Worm (Caenorhabditis elegans): ENCODE data around the gene mrps-17.

The mrps-17 gene

DNA sequence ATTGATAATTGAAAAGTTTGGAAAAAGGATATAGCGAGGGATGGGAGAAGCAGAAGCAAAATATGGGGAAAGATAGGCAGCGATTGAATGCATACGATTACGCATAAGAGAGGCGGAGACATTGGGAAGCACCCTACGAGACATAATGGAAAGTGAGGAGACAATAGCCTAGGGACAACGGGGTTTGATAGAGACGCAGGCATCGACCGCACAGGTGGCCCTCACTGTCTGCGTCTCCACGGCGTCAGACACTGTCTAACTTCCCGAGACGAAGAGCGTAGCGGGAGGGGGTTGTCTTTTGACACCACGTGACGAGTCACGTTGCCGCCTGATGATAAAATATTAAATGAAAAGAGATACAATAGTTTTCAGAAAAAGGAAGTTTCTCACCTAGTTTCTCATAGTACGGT is 10.6 kb downstream of the mrps-17 start (continued):
- TF ChIP-seq lin-35 (GFP tag; optimal IDR thresholded peaks at IDR 0.05) (peak in 1 of 3 experiments; percentile 23), madf-8 (GFP tag; conservative IDR thresholded peaks at IDR 0.05) (no peak), Y79H2A.3 (GFP tag; conservative IDR thresholded peaks at IDR 0.05) (no peak), snpc-4 (GFP tag; optimal IDR thresholded peaks at IDR 0.05) (no peak), snpc-4 (tag; optimal IDR thresholded peaks at IDR 0.05) (peak in 2 of 4 experiments; percentile 56 to 60), ZK185.1 (tag; optimal IDR thresholded peaks at IDR 0.05; ENCODE audit: poor library complexity, severe bottlenecking) (peak; percentile 69), zim-3 (tag; optimal IDR thresholded peaks at IDR 0.05) (no peak), attf-6 (GFP tag; IDR thresholded peaks at IDR 0.05) (no peak), nfya-1 (tag; optimal IDR thresholded peaks at IDR 0.05; ENCODE audit: borderline replicate concordance, insufficient read depth) (no peak), egl-44 (GFP tag; IDR thresholded peaks at IDR 0.05) (peak; percentile 91), efl-1 (GFP tag; optimal IDR thresholded peaks at IDR 0.05) (no peak), mcd-1 (GFP tag; IDR thresholded peaks at IDR 0.05) (peak; percentile 81), ets-4 (GFP tag; optimal IDR thresholded peaks at IDR 0.05) (peak; percentile 74), F37B4.10 (GFP tag; IDR thresholded peaks at IDR 0.05) (no peak), hmg-20 (GFP tag; IDR thresholded peaks at IDR 0.05) (peak; percentile 24; the same call in 1 of the 2 replicates), T07F8.4 (tag; optimal IDR thresholded peaks at IDR 0.05) (peak; percentile 5), lir-1 (GFP tag; conservative IDR thresholded peaks at IDR 0.05) (no peak), dox-1 (GFP tag; IDR thresholded peaks at IDR 0.05) (peak; percentile 80), pbrm-1 (GFP tag; IDR thresholded peaks at IDR 0.05) (peak; percentile 80), pha-4 (tag; optimal IDR thresholded peaks at IDR 0.05) (no peak), lin-26 (GFP tag; IDR thresholded peaks at IDR 0.05) (peak; percentile 66), F57A8.1 (GFP tag; optimal IDR thresholded peaks at IDR 0.05) (no peak), nhr-27 (tag; optimal IDR thresholded peaks at IDR 0.05) (no peak), egl-18 (GFP tag; IDR thresholded peaks at IDR 0.05) (no peak), ztf-28 (GFP tag; IDR thresholded peaks at IDR 0.05) (no peak), F55B11.4 (tag; optimal IDR thresholded peaks at IDR 0.05; ENCODE audit: borderline replicate concordance, insufficient read depth) (no peak), hlh-26 (GFP tag; conservative IDR thresholded peaks at IDR 0.05) (no peak), madf-3 (GFP tag; IDR thresholded peaks at IDR 0.05) (0 out of 2 replicates have a peak, but pooled peaks have one; percentile 55), lin-40 (tag; optimal IDR thresholded peaks at IDR 0.05) (peak; percentile 90), mel-28 (tag; optimal IDR thresholded peaks at IDR 0.05; ENCODE audit: borderline replicate concordance) (no peak), dpff-1 (tag; optimal IDR thresholded peaks at IDR 0.05) (no peak), B0261.1 (tag; optimal IDR thresholded peaks at IDR 0.05) (no peak), ztf-22 (GFP tag; optimal IDR thresholded peaks at IDR 0.05) (peak; percentile 60), let-607 (tag; optimal IDR thresholded peaks at IDR 0.05) (peak in 1 of 2 experiments; percentile 70), B0035.1 (tag; optimal IDR thresholded peaks at IDR 0.05) (no peak), ceh-100 (GFP tag; IDR thresholded peaks at IDR 0.05) (peak; percentile 51), rec-8 (tag; optimal IDR thresholded peaks at IDR 0.05) (no peak), unc-130 (GFP tag; optimal IDR thresholded peaks at IDR 0.05) (no peak), him-1 (tag; optimal IDR thresholded peaks at IDR 0.05) (no peak), repo-1 (tag; optimal IDR thresholded peaks at IDR 0.05) (peak; percentile 89), tlf-1 (GFP tag; optimal IDR thresholded peaks at IDR 0.05) (peak; percentile 84), aptf-3 (GFP tag; IDR thresholded peaks at IDR 0.05) (no peak), ceh-79 (tag; optimal IDR thresholded peaks at IDR 0.05) (no peak), bed-2 (GFP tag; IDR thresholded peaks at IDR 0.05) (no peak), ztf-6 (GFP tag; IDR thresholded peaks at IDR 0.05) (no peak), madf-6 (GFP tag; IDR thresholded peaks at IDR 0.05) (peak; percentile 50; the same call in 1 of the 2 replicates), F22D6.2 (tag; optimal IDR thresholded peaks at IDR 0.05) (peak; percentile 78), xnd-1 (tag; optimal IDR thresholded peaks at IDR 0.05) (no peak)

All from whole organism, young adult.